Worm (Caenorhabditis elegans) whole organism, mixed stage, embryonic: ENCODE results near the gene col-76.

Experiments
- ces-1 ChIP-seq: fragments of 150-350 bp; optimal IDR thresholded peaks from 2 replicates; lab custom pipeline; 2014; ENCODE audit warnings: missing biosample characterization, missing genetic modification reagents, missing genetic modification characterization
- elt-3 ChIP-seq: fragments of 150-350 bp; optimal IDR thresholded peaks from 2 replicates; lab custom pipeline; 2014; ENCODE audit warnings: missing biosample characterization, missing genetic modification characterization
- ham-2 ChIP-seq: fragments of 200-800 bp; sonication (Bioruptor generic); optimal IDR thresholded peaks from 2 replicates; lab custom pipeline; 2018; ENCODE audit warnings: mild to moderate bottlenecking, missing genetic modification characterization, missing compliant biosample characterization
- mls-2 ChIP-seq: sonication (generic microtip); optimal IDR thresholded peaks from 2 replicates; lab custom pipeline; 2016; ENCODE audit warnings: mild to moderate bottlenecking, missing genetic modification characterization, moderate library complexity, missing compliant biosample characterization
- nhr-76 ChIP-seq: sonication (generic microtip); optimal IDR thresholded peaks from 2 replicates; lab custom pipeline; 2017; ENCODE audit warnings: missing biosample characterization, missing genetic modification characterization
- sptf-1 ChIP-seq: sonication (generic microtip); optimal IDR thresholded peaks from 2 replicates; lab custom pipeline; 2017; ENCODE audit warnings: mild to moderate bottlenecking, missing genetic modification characterization, moderate library complexity, missing compliant biosample characterization

DNA sequence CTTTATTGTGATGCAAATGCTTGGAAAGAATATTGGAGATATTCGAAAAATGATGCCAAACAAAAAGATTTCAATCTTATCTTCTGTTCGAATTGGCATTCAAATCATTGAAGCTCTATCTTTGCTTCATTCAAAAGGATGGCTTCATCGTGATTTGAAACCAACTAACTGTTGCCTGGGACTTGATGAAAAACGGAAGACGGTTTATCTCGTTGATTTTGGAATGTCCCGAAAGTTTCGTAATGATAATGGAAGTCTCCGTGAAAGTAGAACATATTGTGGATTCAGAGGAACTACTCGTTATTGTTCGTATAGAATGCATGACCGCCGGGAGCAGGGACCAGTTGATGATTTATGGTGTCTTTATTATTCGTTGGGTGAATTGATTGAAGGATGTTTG is 30.0 kb upstream of the col-76 start:
- no peak for TF ChIP-seq sptf-1
- TF ChIP-seq mls-2 = no peak
- TF ChIP-seq ham-2 (GFP tag; lab: Kevin White, UChicago) = no peak
- TF ChIP-seq ces-1 (GFP tag; lab: Kevin White, UChicago) = no peak
- no peak for TF ChIP-seq nhr-76 (tag; lab: Kevin White, UChicago)
- no peak for TF ChIP-seq elt-3 (tag; lab: Kevin White, UChicago)
